Worm (Caenorhabditis elegans) whole organism, L1 larva: ENCODE measurements around the gene srd-67.

Experiments used
- C04F5.9 ChIP-seq: sonication (generic microtip); optimal IDR thresholded peaks from 2 replicates; lab custom pipeline; 2016; ENCODE audit warnings: missing genetic modification characterization, missing compliant biosample characterization
- C34B4.2 ChIP-seq: sonication (generic microtip); optimal IDR thresholded peaks from 2 replicates; lab custom pipeline; 2017; ENCODE audit warnings: mild to moderate bottlenecking, missing genetic modification characterization, missing compliant biosample characterization
- aha-1 ChIP-seq: fragments of 150-350 bp; optimal IDR thresholded peaks from 2 replicates; lab custom pipeline; 2014; ENCODE audit warnings: missing biosample characterization, missing genetic modification characterization
- ama-1 ChIP-seq: fragments of 150-350 bp; optimal IDR thresholded peaks from 2 replicates; lab custom pipeline; 2014
- ceh-63 ChIP-seq: fragments of 200-800 bp; sonication (Bioruptor generic); optimal IDR thresholded peaks from 2 replicates; lab custom pipeline; 2018; ENCODE audit warnings: mild to moderate bottlenecking, missing genetic modification characterization, missing compliant biosample characterization
- ceh-8 ChIP-seq: fragments of 200-800 bp; sonication (Bioruptor generic); optimal IDR thresholded peaks from 2 replicates; lab custom pipeline; 2018; ENCODE audit warnings: mild to moderate bottlenecking, missing genetic modification characterization, moderate library complexity, missing compliant biosample characterization
- ceh-90 ChIP-seq: sonication (generic microtip); optimal IDR thresholded peaks from 2 replicates; lab custom pipeline; 2016; ENCODE audit warnings: missing genetic modification characterization, missing compliant biosample characterization
- ces-1 ChIP-seq: fragments of 150-350 bp; optimal IDR thresholded peaks from 2 replicates; lab custom pipeline; 2014; ENCODE audit warnings: missing biosample characterization, missing genetic modification reagents, missing genetic modification characterization
- efl-3 ChIP-seq: fragments of 200-800 bp; sonication (Bioruptor generic); optimal IDR thresholded peaks from 2 replicates; lab custom pipeline; 2018; ENCODE audit warnings: mild to moderate bottlenecking, missing genetic modification characterization, missing compliant biosample characterization
- egl-27 ChIP-seq, 2 experiments: fragments of 150-350 bp in 1 of 2; sonication (generic microtip); optimal IDR thresholded peaks; 3 replicates each; lab custom pipeline; 2017 to 2018; ENCODE audit warnings: missing biosample characterization in 2 of 2, missing genetic modification characterization in 2 of 2, missing genetic modification reagents in 2 of 2
- elt-2 ChIP-seq: sonication (generic microtip); optimal IDR thresholded peaks from 2 replicates; lab custom pipeline; 2016; ENCODE audit warnings: missing genetic modification characterization, mild to moderate bottlenecking, inconsistent platforms, missing compliant biosample characterization, missing genetic modification reagents
- elt-3 ChIP-seq, 6 experiments: fragments of 150-350 bp in 1 of 6; sonication (generic microtip); optimal IDR thresholded peaks; 2 replicates each; lab custom pipeline; 2017 to 2018; ENCODE audit warnings: missing biosample characterization in 6 of 6, missing genetic modification characterization in 6 of 6, inconsistent platforms in 1 of 6
- fkh-10 ChIP-seq: sonication (generic microtip); optimal IDR thresholded peaks from 2 replicates; lab custom pipeline; 2017; ENCODE audit warnings: missing biosample characterization, missing genetic modification reagents, missing genetic modification characterization
- fkh-8 ChIP-seq: sonication (generic microtip); optimal IDR thresholded peaks from 2 replicates; lab custom pipeline; 2016; ENCODE audit warnings: mild to moderate bottlenecking, missing genetic modification characterization, missing compliant biosample characterization
- hlh-4 ChIP-seq: sonication (generic microtip); optimal IDR thresholded peaks from 2 replicates; lab custom pipeline; 2016; ENCODE audit warnings: mild to moderate bottlenecking, missing genetic modification characterization, missing compliant biosample characterization
- irx-1 ChIP-seq: sonication (generic microtip); optimal IDR thresholded peaks from 2 replicates; lab custom pipeline; 2016; ENCODE audit warnings: missing genetic modification characterization, missing compliant biosample characterization
- isw-1 ChIP-seq: fragments of 200-800 bp; sonication (Bioruptor generic); IDR thresholded peaks from 2 replicates; pipeline ENCODE4 v1.3.6; 2022; ENCODE audit warnings: missing genetic modification characterization, missing compliant biosample characterization
- jun-1 ChIP-seq: fragments of 150-350 bp; optimal IDR thresholded peaks from 2 replicates; lab custom pipeline; 2014; ENCODE audit warnings: missing biosample characterization, missing genetic modification reagents, missing genetic modification characterization
- lin-13 ChIP-seq: fragments of 150-350 bp; optimal IDR thresholded peaks from 2 replicates; lab custom pipeline; 2014; ENCODE audit warnings: missing biosample characterization, missing genetic modification reagents, missing genetic modification characterization
- mab-9 ChIP-seq: fragments of 200-800 bp; sonication (Bioruptor generic); IDR thresholded peaks from 2 replicates; pipeline ENCODE4 v1.3.6; 2022; ENCODE audit warnings: missing genetic modification reagents, missing genetic modification characterization, missing compliant biosample characterization
- mdl-1 ChIP-seq, 2 experiments: fragments of 150-350 bp; optimal IDR thresholded peaks; 2 replicates each; lab custom pipeline; 2014 to 2017; ENCODE audit warnings: missing biosample characterization in 2 of 2, missing genetic modification characterization in 2 of 2, inconsistent platforms in 1 of 2
- nhr-11 ChIP-seq: fragments of 150-350 bp; optimal IDR thresholded peaks from 2 replicates; lab custom pipeline; 2014; ENCODE audit warnings: missing biosample characterization, missing genetic modification characterization
- nhr-237 ChIP-seq: fragments of 150-350 bp; optimal IDR thresholded peaks from 2 replicates; lab custom pipeline; 2014; ENCODE audit warnings: missing biosample characterization, missing genetic modification characterization
- nhr-47 ChIP-seq: sonication (generic microtip); optimal IDR thresholded peaks from 2 replicates; lab custom pipeline; 2016; ENCODE audit warnings: mild to moderate bottlenecking, missing genetic modification characterization, moderate library complexity, missing compliant biosample characterization
- nhr-85 ChIP-seq: sonication (generic microtip); peaks from one replicate; lab custom pipeline; 2016; ENCODE audit warnings: missing genetic modification characterization, inconsistent platforms, missing compliant biosample characterization
- nhr-90 ChIP-seq: sonication (generic microtip); optimal IDR thresholded peaks from 2 replicates; lab custom pipeline; 2016; ENCODE audit warnings: mild to moderate bottlenecking, missing genetic modification characterization, missing compliant biosample characterization; ENCODE audit not compliant: poor library complexity
- pqm-1 ChIP-seq: sonication (generic microtip); optimal IDR thresholded peaks from 3 replicates; lab custom pipeline; 2017; ENCODE audit warnings: missing biosample characterization, missing genetic modification characterization
- snpc-4 ChIP-seq: fragments of 150-350 bp; optimal IDR thresholded peaks from 2 replicates; lab custom pipeline; 2014; ENCODE audit warnings: missing biosample characterization, missing genetic modification characterization
- swsn-7 ChIP-seq: sonication (generic microtip); optimal IDR thresholded peaks from 2 replicates; lab custom pipeline; 2016; ENCODE audit warnings: missing genetic modification characterization, missing compliant biosample characterization
- tbx-2 ChIP-seq: sonication (generic microtip); optimal IDR thresholded peaks from 2 replicates; lab custom pipeline; 2016; ENCODE audit warnings: missing genetic modification characterization, missing compliant biosample characterization
- unc-130 ChIP-seq: fragments of 150-350 bp; optimal IDR thresholded peaks from 2 replicates; lab custom pipeline; 2017; ENCODE audit warnings: missing biosample characterization, missing genetic modification characterization, inconsistent platforms
- unc-86 ChIP-seq: sonication (generic microtip); optimal IDR thresholded peaks from 2 replicates; lab custom pipeline; 2016; ENCODE audit warnings: missing genetic modification characterization, missing compliant biosample characterization
- unc-98 ChIP-seq: fragments of 200-800 bp; sonication (Bioruptor generic); IDR thresholded peaks from 2 replicates; pipeline ENCODE4 v1.3.6; 2022; ENCODE audit warnings: missing genetic modification characterization, missing compliant biosample characterization
- vab-15 ChIP-seq: sonication (generic microtip); optimal IDR thresholded peaks from 2 replicates; lab custom pipeline; 2017; ENCODE audit warnings: missing genotype, mild to moderate bottlenecking, missing genetic modification characterization, missing compliant biosample characterization
- zip-4 ChIP-seq: fragments of 200-800 bp; sonication (Bioruptor generic); optimal IDR thresholded peaks from 2 replicates; lab custom pipeline; 2018; ENCODE audit warnings: mild to moderate bottlenecking, missing genetic modification characterization, moderate library complexity, missing compliant biosample characterization

Gene srd-67

ce11 chrIII:2207864-2208263 lies 37.8 kb downstream of the srd-67 start, which contains the start of gene C39B5.5:
C39B5.5 (plus strand) TSS chrIII:2208164.
- TF ChIP-seq vab-15 (tag; lab: Kevin White, UChicago) (no peak), ceh-63 (no peak), ceh-8 (GFP tag; lab: Kevin White, UChicago) (no peak), snpc-4 (tag; lab: Kevin White, UChicago) (no peak), C04F5.9 (no peak), jun-1 (tag; lab: Kevin White, UChicago) (no peak), ceh-90 (tag; lab: Kevin White, UChicago) (no peak), fkh-10 (GFP tag; lab: Kevin White, UChicago) (no peak), unc-86 (tag; lab: Kevin White, UChicago) (no peak), C34B4.2 (tag; lab: Kevin White, UChicago) (no peak), tbx-2 (no peak), nhr-85 (no peak), nhr-90 (no peak), pqm-1 (tag; lab: Kevin White, UChicago) (no peak), nhr-11 (tag; lab: Kevin White, UChicago) (no peak), mdl-1 (tag; optimal IDR thresholded peaks at IDR 0.05; lab: Kevin White, UChicago) (no peak)

ce11 chrIII:2205155-2205554 lies 40.5 kb downstream of the srd-67 start:
- no peak for TF ChIP-seq elt-3 (tag; optimal IDR thresholded peaks at IDR 0.05; lab: Kevin White, UChicago)
- TF ChIP-seq ces-1 (GFP tag; lab: Kevin White, UChicago): no peak
- no peak for TF ChIP-seq tbx-2
- TF ChIP-seq C04F5.9: no peak
- TF ChIP-seq vab-15 (tag; lab: Kevin White, UChicago): no peak
- TF ChIP-seq C34B4.2 (tag; lab: Kevin White, UChicago): no peak
- no peak for TF ChIP-seq nhr-47 (tag; lab: Kevin White, UChicago)
- TF ChIP-seq lin-13 (GFP tag; lab: Kevin White, UChicago): no peak
- no peak for TF ChIP-seq ceh-90 (tag; lab: Kevin White, UChicago)
- no peak for TF ChIP-seq fkh-10 (GFP tag; lab: Kevin White, UChicago)
- TF ChIP-seq unc-130 (tag; lab: Kevin White, UChicago): no peak
- TF ChIP-seq isw-1: no peak
- no peak for TF ChIP-seq hlh-4 (tag; lab: Kevin White, UChicago)
- no peak for TF ChIP-seq swsn-7 (tag; lab: Kevin White, UChicago)
- TF ChIP-seq fkh-8 (tag; lab: Kevin White, UChicago): no peak
- TF ChIP-seq irx-1 (tag; lab: Kevin White, UChicago): no peak

ce11 chrIII:2197706-2198105 lies 47.9 kb downstream of the srd-67 start, which contains the start of gene C39B5.6:
C39B5.6 (plus strand) TSS chrIII:2198006.
- no peak for TF ChIP-seq egl-27 (tag; optimal IDR thresholded peaks at IDR 0.05; lab: Kevin White, UChicago)
- TF ChIP-seq elt-2 (tag; lab: Kevin White, UChicago): no peak
- TF ChIP-seq ama-1 (lab: Kevin White, UChicago): no peak
- no peak for TF ChIP-seq unc-98 (GFP tag; lab: Robert Waterston, UW)
- TF ChIP-seq efl-3: no peak
- no peak for TF ChIP-seq unc-130 (tag; lab: Kevin White, UChicago)
- no peak for TF ChIP-seq fkh-10 (GFP tag; lab: Kevin White, UChicago)
- no peak for TF ChIP-seq aha-1
- TF ChIP-seq zip-4 (GFP tag; lab: Kevin White, UChicago): no peak
- TF ChIP-seq isw-1: no peak
- TF ChIP-seq nhr-237 (tag; lab: Kevin White, UChicago): no peak
- no peak for TF ChIP-seq mab-9 (GFP tag; lab: Robert Waterston, UW)
- TF ChIP-seq, all 84 proteins: peak for 0
